Worm (Caenorhabditis elegans) whole organism, mixed stage, embryonic: Measurements from ENCODE around the gene srbc-7.

Experiments
- M03D4.4 ChIP-seq: sonication (generic microtip); optimal IDR thresholded peaks from 2 replicates; lab custom pipeline; 2017; ENCODE audit warnings: mild to moderate bottlenecking, missing genetic modification characterization, missing compliant biosample characterization
- bed-3 ChIP-seq: fragments of 200-800 bp; sonication (Bioruptor generic); optimal IDR thresholded peaks from 3 replicates; lab custom pipeline; 2018; ENCODE audit warnings: mild to moderate bottlenecking, missing genetic modification characterization, moderate library complexity, missing compliant biosample characterization
- blmp-1 ChIP-seq: fragments of 150-350 bp; optimal IDR thresholded peaks from 2 replicates; lab custom pipeline; 2014; ENCODE audit warnings: missing biosample characterization, missing genetic modification characterization
- ceh-83 ChIP-seq: fragments of 200-800 bp; sonication (Bioruptor generic); optimal IDR thresholded peaks from 2 replicates; lab custom pipeline; 2018; ENCODE audit warnings: mild to moderate bottlenecking, missing genetic modification characterization, missing compliant biosample characterization
- ces-1 ChIP-seq: fragments of 150-350 bp; optimal IDR thresholded peaks from 2 replicates; lab custom pipeline; 2014; ENCODE audit warnings: missing biosample characterization, missing genetic modification reagents, missing genetic modification characterization
- cnd-1 ChIP-seq: fragments of 200-800 bp; sonication (Bioruptor generic); optimal IDR thresholded peaks from 2 replicates; lab custom pipeline; 2018; ENCODE audit warnings: mild to moderate bottlenecking, missing genetic modification characterization, missing compliant biosample characterization
- drap-1 ChIP-seq: fragments of 200-800 bp; sonication (Bioruptor generic); optimal IDR thresholded peaks from 3 replicates; lab custom pipeline; 2018; ENCODE audit warnings: mild to moderate bottlenecking, missing genetic modification characterization, missing compliant biosample characterization
- elt-3 ChIP-seq: fragments of 150-350 bp; optimal IDR thresholded peaks from 2 replicates; lab custom pipeline; 2014; ENCODE audit warnings: missing biosample characterization, missing genetic modification characterization
- flh-1 ChIP-seq: fragments of 200-800 bp; sonication (Bioruptor generic); optimal IDR thresholded peaks from 2 replicates; lab custom pipeline; 2018; ENCODE audit warnings: mild to moderate bottlenecking, missing genetic modification characterization, moderate library complexity, missing compliant biosample characterization
- ham-2 ChIP-seq: fragments of 200-800 bp; sonication (Bioruptor generic); optimal IDR thresholded peaks from 2 replicates; lab custom pipeline; 2018; ENCODE audit warnings: mild to moderate bottlenecking, missing genetic modification characterization, missing compliant biosample characterization
- lin-13 ChIP-seq: fragments of 150-350 bp; optimal IDR thresholded peaks from 2 replicates; lab custom pipeline; 2014; ENCODE audit warnings: missing biosample characterization, missing genetic modification characterization
- lin-32 ChIP-seq: fragments of 200-800 bp; sonication (Bioruptor generic); optimal IDR thresholded peaks from 2 replicates; lab custom pipeline; 2018; ENCODE audit warnings: mild to moderate bottlenecking, missing genetic modification characterization, missing compliant biosample characterization
- mab-5 ChIP-seq: fragments of 150-350 bp; optimal IDR thresholded peaks from 2 replicates; lab custom pipeline; 2014; ENCODE audit warnings: missing biosample characterization, missing genetic modification characterization
- mls-2 ChIP-seq: sonication (generic microtip); optimal IDR thresholded peaks from 2 replicates; lab custom pipeline; 2016; ENCODE audit warnings: mild to moderate bottlenecking, missing genetic modification characterization, moderate library complexity, missing compliant biosample characterization
- nhr-2 ChIP-seq: fragments of 150-350 bp; optimal IDR thresholded peaks from 2 replicates; lab custom pipeline; 2014; ENCODE audit warnings: missing biosample characterization, missing genetic modification characterization
- nhr-237 ChIP-seq: fragments of 150-350 bp; optimal IDR thresholded peaks from 2 replicates; lab custom pipeline; 2014; ENCODE audit warnings: missing biosample characterization, missing genetic modification characterization
- nhr-28 ChIP-seq: fragments of 150-350 bp; optimal IDR thresholded peaks from 2 replicates; lab custom pipeline; 2014; ENCODE audit warnings: missing biosample characterization, missing genetic modification characterization
- nhr-76 ChIP-seq: sonication (generic microtip); optimal IDR thresholded peaks from 2 replicates; lab custom pipeline; 2017; ENCODE audit warnings: missing biosample characterization, missing genetic modification characterization
- pha-4 ChIP-seq: fragments of 150-350 bp; optimal IDR thresholded peaks from 2 replicates; lab custom pipeline; 2018; ENCODE audit warnings: missing biosample characterization, missing genetic modification reagents, missing genetic modification characterization
- sem-2 ChIP-seq: fragments of 200-800 bp; sonication (Bioruptor generic); optimal IDR thresholded peaks from 2 replicates; lab custom pipeline; 2018; ENCODE audit warnings: mild to moderate bottlenecking, missing genetic modification characterization, missing compliant biosample characterization
- snpc-4 ChIP-seq: fragments of 150-350 bp; optimal IDR thresholded peaks from 2 replicates; lab custom pipeline; 2014; ENCODE audit warnings: missing biosample characterization, missing genetic modification characterization
- sptf-1 ChIP-seq: sonication (generic microtip); optimal IDR thresholded peaks from 2 replicates; lab custom pipeline; 2017; ENCODE audit warnings: mild to moderate bottlenecking, missing genetic modification characterization, moderate library complexity, missing compliant biosample characterization
- tbx-8 ChIP-seq: fragments of 200-800 bp; sonication (Bioruptor generic); optimal IDR thresholded peaks from 2 replicates; lab custom pipeline; 2018; ENCODE audit warnings: mild to moderate bottlenecking, missing genetic modification characterization, moderate library complexity, missing compliant biosample characterization
- unc-120 ChIP-seq: sonication (generic microtip); optimal IDR thresholded peaks from 2 replicates; lab custom pipeline; 2017; ENCODE audit warnings: missing genetic modification characterization, missing compliant biosample characterization; ENCODE audit not compliant: poor library complexity, severe bottlenecking
- unc-39 ChIP-seq: fragments of 150-350 bp; optimal IDR thresholded peaks from 2 replicates; lab custom pipeline; 2014; ENCODE audit warnings: missing biosample characterization, missing genetic modification characterization
- unc-62 ChIP-seq: fragments of 150-350 bp; optimal IDR thresholded peaks from 2 replicates; lab custom pipeline; 2014; ENCODE audit warnings: missing biosample characterization, missing genetic modification reagents, missing genetic modification characterization
- zip-8 ChIP-seq: fragments of 150-350 bp; optimal IDR thresholded peaks from 2 replicates; lab custom pipeline; 2014; ENCODE audit warnings: missing biosample characterization, missing genetic modification characterization
- ztf-11 ChIP-seq: fragments of 150-350 bp; optimal IDR thresholded peaks from 2 replicates; lab custom pipeline; 2014; ENCODE audit warnings: missing biosample characterization, missing genetic modification characterization

The srbc-7 gene

DNA sequence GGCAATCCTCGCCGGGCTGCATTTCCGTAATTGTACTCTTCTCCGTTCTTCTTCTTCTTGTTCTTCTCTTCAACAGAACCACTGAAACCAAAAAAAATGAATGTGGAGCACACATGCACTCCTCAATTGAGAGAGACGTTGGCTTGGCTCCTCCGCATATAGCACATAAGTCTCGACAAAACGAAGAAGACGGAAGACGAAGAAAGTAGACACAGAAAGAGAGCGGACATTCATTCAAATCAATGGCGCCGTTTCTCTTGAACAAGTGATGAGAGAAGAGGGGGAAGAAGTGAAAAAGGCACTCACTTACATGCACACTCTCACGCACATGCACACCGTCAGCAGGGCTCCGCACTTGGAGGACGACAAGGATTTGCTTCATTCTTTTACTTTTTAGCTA, 49.9 kb downstream of the srbc-7 start, which contains the start of gene F25E5.9:
Gene F25E5.9, minus strand, starts transcription at position 382 of the 400 bp plus-strand sequence.
- TF ChIP-seq cnd-1 (tag; lab: Kevin White, UChicago) (no peak), nhr-76 (tag; lab: Kevin White, UChicago) (no peak), M03D4.4 (tag; lab: Kevin White, UChicago) (no peak), pha-4 (tag; lab: Kevin White, UChicago) (no peak), ham-2 (no peak), drap-1 (GFP tag; lab: Kevin White, UChicago) (no peak), unc-120 (tag; lab: Kevin White, UChicago) (no peak), ceh-83 (GFP tag; lab: Kevin White, UChicago) (no peak), zip-8 (no peak)

DNA sequence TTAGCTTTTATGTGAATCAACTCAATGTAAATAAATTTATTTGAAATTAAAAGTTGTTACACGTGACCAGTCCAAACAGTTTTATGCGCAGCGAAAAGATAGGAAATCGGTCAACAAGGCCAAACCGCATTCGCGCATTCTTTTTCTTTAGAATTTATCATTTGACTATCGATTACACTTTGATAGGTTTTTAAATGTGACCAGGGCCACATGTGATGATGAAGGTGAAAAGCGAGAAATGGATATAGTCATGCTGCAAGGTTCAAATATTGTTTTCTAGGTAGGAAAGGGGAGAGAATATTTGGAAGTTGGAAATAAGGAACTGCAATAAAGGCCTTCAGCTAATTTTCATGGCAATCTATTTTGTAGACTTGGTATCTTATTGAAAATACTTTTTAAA, 50.5 kb downstream of the srbc-7 start:
- TF ChIP-seq pha-4 (tag; lab: Kevin White, UChicago): no peak
- no peak for TF ChIP-seq ces-1 (GFP tag; lab: Kevin White, UChicago)
- no peak for TF ChIP-seq nhr-28 (tag; lab: Kevin White, UChicago)
- no peak for TF ChIP-seq lin-32
- no peak for TF ChIP-seq sptf-1 (tag; lab: Kevin White, UChicago)
- TF ChIP-seq nhr-237 (tag; lab: Kevin White, UChicago): no peak
- no peak for TF ChIP-seq tbx-8 (GFP tag; lab: Kevin White, UChicago)
- no peak for TF ChIP-seq lin-13
- TF ChIP-seq nhr-2: no peak
- TF ChIP-seq flh-1 (GFP tag; lab: Kevin White, UChicago): no peak
- TF ChIP-seq bed-3: no peak
- TF ChIP-seq nhr-76 (tag; lab: Kevin White, UChicago): no peak
- no peak for TF ChIP-seq snpc-4 (tag; lab: Kevin White, UChicago)
- TF ChIP-seq ham-2: no peak
- TF ChIP-seq blmp-1 (tag; lab: Kevin White, UChicago): no peak
- no peak for TF ChIP-seq unc-120 (tag; lab: Kevin White, UChicago)
- TF ChIP-seq mab-5 (tag; lab: Kevin White, UChicago): no peak
- TF ChIP-seq sem-2: no peak
- TF ChIP-seq unc-62: no peak

DNA sequence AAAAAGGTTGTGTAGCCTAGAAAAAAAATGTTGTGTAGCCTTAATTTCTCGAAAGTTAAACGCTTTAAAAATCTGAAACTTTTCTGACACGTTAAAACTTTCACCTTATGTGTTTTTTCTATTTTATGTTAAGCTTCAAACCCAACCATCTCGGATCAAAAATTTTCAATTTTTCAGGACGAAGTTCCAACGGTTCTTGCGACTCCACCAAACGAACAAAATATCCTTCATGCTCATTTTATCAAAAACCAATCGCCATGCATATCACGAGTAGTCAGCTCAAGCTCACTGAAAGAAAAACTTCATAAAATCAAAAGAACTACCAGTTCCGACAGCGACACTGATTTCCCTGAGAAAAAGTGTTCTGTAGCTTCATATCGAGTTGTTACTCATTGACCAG, 50.9 kb downstream of the srbc-7 start:
- no peak for TF ChIP-seq lin-13
- TF ChIP-seq drap-1 (GFP tag; lab: Kevin White, UChicago): no peak
- no peak for TF ChIP-seq flh-1 (GFP tag; lab: Kevin White, UChicago)
- TF ChIP-seq elt-3 (tag; lab: Kevin White, UChicago): no peak
- TF ChIP-seq ztf-11: no peak
- no peak for TF ChIP-seq ces-1 (GFP tag; lab: Kevin White, UChicago)
- TF ChIP-seq nhr-2: no peak
- no peak for TF ChIP-seq cnd-1 (tag; lab: Kevin White, UChicago)
- TF ChIP-seq mls-2 (tag; lab: Kevin White, UChicago): no peak
- no peak for TF ChIP-seq unc-62
- no peak for TF ChIP-seq unc-39 (tag; lab: Kevin White, UChicago)
- no peak for TF ChIP-seq tbx-8 (GFP tag; lab: Kevin White, UChicago)
- TF ChIP-seq sptf-1 (tag; lab: Kevin White, UChicago): no peak
- no peak for TF ChIP-seq unc-120 (tag; lab: Kevin White, UChicago)
- no peak for TF ChIP-seq mab-5 (tag; lab: Kevin White, UChicago)
